Worm (Caenorhabditis elegans) whole organism, young adult: ENCODE data around the gene C34B4.2.

Experiments
- F10E7.11 ChIP-seq: sonication (generic microtip); optimal IDR thresholded peaks from 2 replicates; lab custom pipeline; 2017; ENCODE audit warnings: mild to moderate bottlenecking, missing genetic modification characterization, moderate library complexity, missing compliant biosample characterization
- F23B12.7 ChIP-seq: sonication (generic microtip); optimal IDR thresholded peaks from 2 replicates; lab custom pipeline; 2017; ENCODE audit warnings: missing genetic modification characterization, mild to moderate bottlenecking, missing compliant biosample characterization, antibody characterized with exemption, moderate library complexity; ENCODE audit not compliant: insufficient read depth
- K12H6.12 ChIP-seq: fragments of 200-800 bp; sonication (Bioruptor generic); optimal IDR thresholded peaks from 2 replicates; lab custom pipeline; 2018; ENCODE audit warnings: mild to moderate bottlenecking, missing genetic modification characterization, missing compliant biosample characterization
- lin-54 ChIP-seq: fragments of 200-800 bp; sonication (Bioruptor generic); optimal IDR thresholded peaks from 2 replicates; lab custom pipeline; 2018; ENCODE audit warnings: mild to moderate bottlenecking, missing genetic modification characterization, missing compliant biosample characterization
- madf-8 ChIP-seq: fragments of 200-800 bp; sonication (Bioruptor generic); conservative IDR thresholded peaks from 2 replicates; pipeline ENCODE4 v1.3.6; 2022; ENCODE audit warnings: missing genetic modification reagents, missing genetic modification characterization, missing compliant biosample characterization
- nhr-120 ChIP-seq: fragments of 200-800 bp; sonication (Bioruptor generic); IDR thresholded peaks from 2 replicates; pipeline ENCODE4 v1.3.6; 2022; ENCODE audit warnings: missing genetic modification characterization, missing compliant biosample characterization
- nhr-90 ChIP-seq: sonication (generic microtip); optimal IDR thresholded peaks from 2 replicates; lab custom pipeline; 2016; ENCODE audit warnings: missing genotype, mild to moderate bottlenecking, missing genetic modification characterization, missing compliant biosample characterization
- pha-4 ChIP-seq: fragments of 150-350 bp; sonication (generic microtip); optimal IDR thresholded peaks from 2 replicates; lab custom pipeline; 2014; ENCODE audit warnings: missing biosample characterization, missing genetic modification reagents, missing genetic modification characterization
- snpc-1.1 ChIP-seq: sonication (generic microtip); optimal IDR thresholded peaks from 2 replicates; lab custom pipeline; 2017; ENCODE audit warnings: missing genetic modification characterization, mild to moderate bottlenecking, missing compliant biosample characterization, antibody characterized with exemption, moderate library complexity, missing genotype, missing genetic modification reagents; ENCODE audit not compliant: insufficient read depth
- snpc-4 ChIP-seq, 5 experiments: fragments of 150-350 bp in 1 of 5; sonication (generic microtip) in 4 of 5; optimal IDR thresholded peaks; 2 replicates each; lab custom pipeline; 2014 to 2018; ENCODE audit warnings: missing genetic modification characterization in 5 of 5, missing biosample characterization in 3 of 5, antibody characterized with exemption in 2 of 5, mild to moderate bottlenecking in 2 of 5, missing compliant biosample characterization in 2 of 5, missing genotype in 2 of 5, moderate library complexity in 2 of 5, missing genetic modification reagents in 1 of 5

- no peak for TF ChIP-seq nhr-90 (tag; lab: Kevin White, UChicago)
- TF ChIP-seq nhr-120, result no peak
- no peak for TF ChIP-seq K12H6.12 (tag; lab: Kevin White, UChicago)
- no peak for TF ChIP-seq F10E7.11
- no peak for TF ChIP-seq madf-8 (GFP tag; lab: Robert Waterston, UW)
- no peak for TF ChIP-seq pha-4 (tag; lab: Kevin White, UChicago)
- TF ChIP-seq F23B12.7 (tag; lab: Kevin White, UChicago), result no peak
- no peak for TF ChIP-seq lin-54 (GFP tag; lab: Kevin White, UChicago)
- no peak for TF ChIP-seq snpc-4 (GFP tag; optimal IDR thresholded peaks at IDR 0.05; lab: Kevin White, UChicago)
- no peak for TF ChIP-seq snpc-4 (tag; optimal IDR thresholded peaks at IDR 0.05; lab: Kevin White, UChicago)
- no peak for TF ChIP-seq snpc-1.1
Measured at ce11 chrV:13034604-13035003, 48.3 kb upstream of the C34B4.2 start, which contains the start of gene W07G4.7.
